Fruit fly (Drosophila melanogaster): ENCODE data around the gene sdt.

Gene sdt

DNA sequence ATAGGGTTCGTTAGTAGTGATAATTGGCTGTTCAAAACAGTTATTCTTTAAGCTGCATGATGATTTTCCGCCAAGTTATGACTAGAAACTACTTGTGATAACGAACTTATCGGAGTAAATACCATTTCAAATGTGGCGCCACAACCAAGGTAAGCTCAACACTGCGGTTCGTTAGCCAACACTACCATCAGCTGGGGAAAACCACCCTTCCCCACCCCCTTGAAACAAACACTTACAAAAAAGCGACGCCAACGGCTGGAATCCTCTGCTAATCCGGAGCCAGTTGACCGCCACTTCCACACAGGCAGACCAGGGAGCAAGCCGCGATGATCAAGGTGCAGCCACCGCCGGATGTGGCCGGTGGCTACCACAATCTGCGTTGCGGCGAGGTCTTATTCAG is 25.6 kb upstream of the sdt start, which contains the start of gene CG18262:
Gene CG18262, plus strand, starts transcription at position 231 of the 400 bp plus-strand sequence.
- TF ChIP-seq CG8632 (GFP tag; optimal IDR thresholded peaks at IDR 0.05) (no peak), CG32006 (GFP tag; optimal IDR thresholded peaks at IDR 0.05) (no peak), salr (GFP tag; optimal IDR thresholded peaks at IDR 0.05) (no peak), CG34406 (GFP tag; optimal IDR thresholded peaks at IDR 0.05) (no peak), esn (GFP tag; optimal IDR thresholded peaks at IDR 0.05) (peak; percentile 19), Eip78C (GFP tag) (peak; percentile 70), OdsH (GFP tag; optimal IDR thresholded peaks at IDR 0.05) (no peak), CG15336 (GFP tag; IDR thresholded peaks at IDR 0.05) (peak; percentile 28; the same call in 1 of the 2 replicates), fkh (GFP tag; optimal IDR thresholded peaks at IDR 0.05) (no peak), CG16779 (tag; optimal IDR thresholded peaks at IDR 0.05) (no peak), acj6 (GFP tag; optimal IDR thresholded peaks at IDR 0.05) (no peak), Sox14 (GFP tag; optimal IDR thresholded peaks at IDR 0.05) (no peak), CG6792 (GFP tag; optimal IDR thresholded peaks at IDR 0.05) (no peak), Sox15 (GFP tag; optimal IDR thresholded peaks at IDR 0.05) (no peak), fd59A (GFP tag; optimal IDR thresholded peaks at IDR 0.05) (no peak)

DNA sequence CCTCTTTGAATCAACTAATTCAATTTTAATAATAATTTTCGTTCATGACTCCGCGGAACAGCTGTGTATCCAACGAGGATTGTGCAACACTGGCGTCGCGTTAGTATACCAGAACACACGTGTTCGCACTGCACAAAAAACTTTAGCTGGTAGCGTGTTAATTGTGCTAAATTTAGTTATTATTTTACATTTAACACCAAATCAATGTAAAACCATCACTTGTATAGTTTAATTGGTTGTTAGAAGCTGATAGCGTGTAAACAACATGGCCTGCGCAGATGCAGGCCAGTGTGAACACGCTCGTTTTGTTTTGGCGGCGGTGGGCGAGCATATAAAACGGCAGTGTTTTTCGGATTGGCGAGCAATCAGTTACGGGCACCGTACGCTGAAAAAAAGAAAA is 21.1 kb upstream of the sdt start, which contains the start of the genes Traf6 and GIIIspla2:
Gene Traf6, minus strand, starts transcription at position 93 of the 400 bp plus-strand sequence.
Gene GIIIspla2, plus strand, starts transcription at position 335 of the 400 bp plus-strand sequence.
- no peak for TF ChIP-seq Eip93F (GFP tag; optimal IDR thresholded peaks at IDR 0.05)
- peak; percentile 68 for TF ChIP-seq Ets96B (tag; optimal IDR thresholded peaks at IDR 0.05)
- no peak for TF ChIP-seq CG16779 (tag; optimal IDR thresholded peaks at IDR 0.05)
- TF ChIP-seq eg (GFP tag; IDR thresholded peaks at IDR 0.05), result peak; percentile 83
- no peak for TF ChIP-seq CG9139 (GFP tag; optimal IDR thresholded peaks at IDR 0.05)
- TF ChIP-seq Hr38 (GFP tag; optimal IDR thresholded peaks at IDR 0.05), result no peak
- TF ChIP-seq CG11762 (GFP tag; optimal IDR thresholded peaks at IDR 0.05; ENCODE audit: insufficient read depth), result no peak
- no peak for TF ChIP-seq Hr4 (GFP tag; optimal IDR thresholded peaks at IDR 0.05)
- TF ChIP-seq spab (GFP tag; optimal IDR thresholded peaks at IDR 0.05), result no peak
- no peak for TF ChIP-seq Sox102F (GFP tag; optimal IDR thresholded peaks at IDR 0.05)
- TF ChIP-seq CG6808 (GFP tag; optimal IDR thresholded peaks at IDR 0.05), result no peak
- TF ChIP-seq CG3919 (GFP tag; optimal IDR thresholded peaks at IDR 0.05), result no peak
- TF ChIP-seq fd85E (GFP tag; optimal IDR thresholded peaks at IDR 0.05), result no peak
- TF ChIP-seq CG8319 (GFP tag; optimal IDR thresholded peaks at IDR 0.05), result peak; percentile 33
- peak; percentile 83 for TF ChIP-seq Eip78C (GFP tag)
- peak; percentile 39 for TF ChIP-seq Sox15 (GFP tag; optimal IDR thresholded peaks at IDR 0.05)
- TF ChIP-seq CG11902 (GFP tag; optimal IDR thresholded peaks at IDR 0.05), result peak; percentile 54
- peak; percentile 87 for TF ChIP-seq Sox14 (GFP tag; optimal IDR thresholded peaks at IDR 0.05)
- peak; percentile 12 for TF ChIP-seq Lpt (GFP tag; optimal IDR thresholded peaks at IDR 0.05)
- peak; percentile 80 for TF ChIP-seq CG31627 (GFP tag; optimal IDR thresholded peaks at IDR 0.05)
- peak; percentile 29 for TF ChIP-seq CG6854 (GFP tag; optimal IDR thresholded peaks at IDR 0.05)
- no peak for TF ChIP-seq net (GFP tag; optimal IDR thresholded peaks at IDR 0.05)
- peak; percentile 80 for TF ChIP-seq topi (GFP tag; optimal IDR thresholded peaks at IDR 0.05)
- peak in 1 of 2 experiments; percentile 60 for TF ChIP-seq salr (GFP tag; optimal IDR thresholded peaks at IDR 0.05)
- TF ChIP-seq CG1621 (tag; optimal IDR thresholded peaks at IDR 0.05), result peak; percentile 68
- no peak for TF ChIP-seq CG7368 (GFP tag; optimal IDR thresholded peaks at IDR 0.05)
- TF ChIP-seq CG6792 (GFP tag; optimal IDR thresholded peaks at IDR 0.05), result peak; percentile 42
- no peak for TF ChIP-seq Smox (GFP tag; optimal IDR thresholded peaks at IDR 0.05)
- peak; percentile 78 for TF ChIP-seq Met (GFP tag; optimal IDR thresholded peaks at IDR 0.05)
- TF ChIP-seq cyc (GFP tag; optimal IDR thresholded peaks at IDR 0.05), result peak; percentile 66
- no peak for TF ChIP-seq CG34406 (GFP tag; optimal IDR thresholded peaks at IDR 0.05)
- TF ChIP-seq CG10669 (GFP tag; optimal IDR thresholded peaks at IDR 0.05), result peak; percentile 72
- peak; percentile 75 for TF ChIP-seq Gug (GFP tag; IDR thresholded peaks at IDR 0.05)
- peak; percentile 80 for TF ChIP-seq pdm3 (GFP tag; optimal IDR thresholded peaks at IDR 0.05)
- peak; percentile 63 for TF ChIP-seq acj6 (GFP tag; optimal IDR thresholded peaks at IDR 0.05)
- TF ChIP-seq Ets21C (GFP tag; optimal IDR thresholded peaks at IDR 0.05), result peak; percentile 62
- TF ChIP-seq CG11294 (GFP tag; IDR thresholded peaks at IDR 0.05), result peak; percentile 64; the same call in 1 of the 2 replicates
- no peak for TF ChIP-seq svp (GFP tag)
- peak; percentile 80 for TF ChIP-seq CG15336 (GFP tag; IDR thresholded peaks at IDR 0.05)
- peak; percentile 81 for TF ChIP-seq CG10631 (GFP tag; optimal IDR thresholded peaks at IDR 0.05)
- no peak for TF ChIP-seq CG6276 (GFP tag; optimal IDR thresholded peaks at IDR 0.05)
- no peak for TF ChIP-seq CG8632 (GFP tag; optimal IDR thresholded peaks at IDR 0.05)
- TF ChIP-seq ss (GFP tag; optimal IDR thresholded peaks at IDR 0.05), result no peak
- TF ChIP-seq dac (GFP tag; optimal IDR thresholded peaks at IDR 0.05), result peak; percentile 74
